Fruit fly (Drosophila melanogaster) whole organism, pupa: Measurements from ENCODE around the gene CG7164.

Experiments used
- CG10348 ChIP-seq: fragments of 200-800 bp; sonication (Bioruptor generic); IDR thresholded peaks from 2 replicates; pipeline ENCODE4 v1.3.6; 2022; ENCODE audit warnings: missing biosample characterization, missing genetic modification characterization
- CG12605 ChIP-seq: fragments of 200-800 bp; sonication (Bioruptor generic); IDR thresholded peaks from 2 replicates; pipeline ENCODE4 v1.3.6; 2022; ENCODE audit warnings: missing biosample characterization, missing genetic modification characterization
- CG32121 ChIP-seq: fragments of 200-800 bp; sonication (Bioruptor generic); IDR thresholded peaks from 2 replicates; pipeline ENCODE4 v1.3.6; 2022; ENCODE audit warnings: missing biosample characterization, missing genetic modification characterization
- CG8159 ChIP-seq: fragments of 200-800 bp; sonication (Bioruptor generic); optimal IDR thresholded peaks from 3 replicates; lab custom pipeline; 2018; ENCODE audit warnings: missing biosample characterization, mild to moderate bottlenecking, missing genetic modification characterization, moderate library complexity
- CG8301 ChIP-seq: fragments of 200-800 bp; sonication (Bioruptor generic); optimal IDR thresholded peaks from 2 replicates; lab custom pipeline; 2018; ENCODE audit warnings: missing biosample characterization, mild to moderate bottlenecking, missing genetic modification characterization
- CG9948 ChIP-seq: fragments of 200-800 bp; sonication (Bioruptor generic); optimal IDR thresholded peaks from 2 replicates; lab custom pipeline; 2018; ENCODE audit warnings: missing biosample characterization, mild to moderate bottlenecking, missing genetic modification characterization, moderate library complexity
- D1 ChIP-seq: fragments of 200-800 bp; sonication (Bioruptor generic); optimal IDR thresholded peaks from 2 replicates; lab custom pipeline; 2018; ENCODE audit warnings: missing biosample characterization, mild to moderate bottlenecking, missing genetic modification characterization, moderate library complexity
- EcR ChIP-seq: fragments of 200-800 bp; sonication (Bioruptor generic); optimal IDR thresholded peaks from 3 replicates; lab custom pipeline; 2019; ENCODE audit warnings: missing biosample characterization, missing genetic modification characterization, mild to moderate bottlenecking, moderate library complexity, missing genetic modification reagents

DNA sequence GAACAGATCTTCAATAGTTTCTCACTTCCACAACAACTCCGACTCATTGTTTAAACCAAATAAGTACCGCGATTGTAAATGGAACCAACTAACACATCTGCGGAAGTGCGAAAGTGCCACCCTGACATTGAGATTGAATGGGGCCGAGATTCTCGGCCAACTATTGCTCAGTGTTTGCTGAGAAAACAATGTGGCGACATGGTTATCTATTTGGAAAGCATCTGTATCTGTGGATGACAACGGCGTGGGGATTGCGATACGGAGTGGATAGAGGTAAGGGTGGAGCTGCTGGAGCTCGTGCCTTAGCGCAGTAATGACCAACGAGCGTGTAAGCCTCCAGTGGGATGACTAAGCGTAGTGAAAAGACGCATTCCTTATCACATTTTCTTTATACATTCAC, 6.0 kb upstream of the CG7164 start:
- TF ChIP-seq CG8301 (no peak), CG10348 (GFP tag; lab: Robert Waterston, UW) (no peak), D1 (no peak), CG32121 (GFP tag; lab: Robert Waterston, UW) (no peak), CG12605 (no peak), EcR (GFP tag; lab: Kevin White, UChicago) (no peak), CG9948 (no peak), CG8159 (tag; lab: Kevin White, UChicago) (no peak)
